Worm (Caenorhabditis elegans): ENCODE results near the gene mpst-3.
A peak's percentile ranks its signal among the peaks of the same experiment; 100 is the strongest.

- TF ChIP-seq nhr-76 (tag; optimal IDR thresholded peaks at IDR 0.05), result no peak
- TF ChIP-seq ama-1 (optimal IDR thresholded peaks at IDR 0.05), result no peak
- peak in 1 of 2 experiments; percentile 2 for TF ChIP-seq lsy-2 (tag; optimal IDR thresholded peaks at IDR 0.05)
- TF ChIP-seq elt-3 (tag; optimal IDR thresholded peaks at IDR 0.05), result no peak
- TF ChIP-seq aly-2 (tag; optimal IDR thresholded peaks at IDR 0.05), result no peak
- no peak for TF ChIP-seq fkh-10 (GFP tag; optimal IDR thresholded peaks at IDR 0.05)
- TF ChIP-seq unc-98 (GFP tag; IDR thresholded peaks at IDR 0.05), result no peak
- TF ChIP-seq C34B4.2 (tag; optimal IDR thresholded peaks at IDR 0.05), result no peak
Measured at ce11 chrV:14909331-14909835, 13.9 kb downstream of the mpst-3 start, which contains the start of gene H12D21.9.
